Fruit fly (Drosophila melanogaster) whole organism, embryonic: ENCODE data around the gene CG13653.

ENCODE experiments used
- ATbp ChIP-seq: fragments of 200-800 bp; sonication (Bioruptor generic); optimal IDR thresholded peaks from 2 replicates; lab custom pipeline; 2017; ENCODE audit warnings: missing biosample characterization, mild to moderate bottlenecking, missing genetic modification characterization, missing genetic modification reagents
- Awh ChIP-seq: fragments of 200-800 bp; sonication (Bioruptor generic); IDR thresholded peaks from 2 replicates; pipeline ENCODE4, ENCODE4 v1.3.6; 2022; ENCODE audit warnings: missing biosample characterization, missing genetic modification characterization
- CG1024 ChIP-seq: fragments of 200-800 bp; sonication (Bioruptor generic); IDR thresholded peaks from 2 replicates; pipeline ENCODE4 v1.3.6; 2022; ENCODE audit warnings: missing biosample characterization, missing genetic modification characterization
- CG10274 ChIP-seq: fragments of 200-800 bp; sonication (Bioruptor generic); optimal IDR thresholded peaks from 3 replicates; lab custom pipeline; 2017; ENCODE audit warnings: missing biosample characterization, mild to moderate bottlenecking, missing genetic modification characterization
- CG10366 ChIP-seq: fragments of 200-800 bp; sonication (Bioruptor generic); IDR thresholded peaks from 2 replicates; pipeline ENCODE4 v1.3.6; 2022; ENCODE audit warnings: missing biosample characterization, missing genetic modification characterization
- CG12942 ChIP-seq: fragments of 200-800 bp; sonication (Bioruptor generic); optimal IDR thresholded peaks from 3 replicates; lab custom pipeline; 2016; ENCODE audit warnings: missing biosample characterization, missing genetic modification characterization
- CG14014 ChIP-seq: fragments of 200-800 bp; sonication (Bioruptor generic); IDR thresholded peaks from 2 replicates; pipeline ENCODE4 v1.3.6; 2022; ENCODE audit warnings: missing biosample characterization, missing genetic modification characterization
- CG14710 ChIP-seq: fragments of 200-800 bp; sonication (Bioruptor generic); optimal IDR thresholded peaks from 3 replicates; lab custom pipeline; 2019; ENCODE audit warnings: missing biosample characterization, mild to moderate bottlenecking, missing genetic modification characterization, moderate library complexity
- CG16863 ChIP-seq: fragments of 200-800 bp; sonication (Bioruptor generic); optimal IDR thresholded peaks from 3 replicates; lab custom pipeline; 2016; ENCODE audit warnings: missing biosample characterization, missing genetic modification characterization
- CG17568 ChIP-seq: fragments of 200-800 bp; sonication (Bioruptor generic); optimal IDR thresholded peaks from 2 replicates; lab custom pipeline; 2018; ENCODE audit warnings: missing biosample characterization, mild to moderate bottlenecking, missing genetic modification characterization, moderate library complexity
- CG17612 ChIP-seq: fragments of 200-800 bp; sonication (Bioruptor generic); IDR thresholded peaks from 2 replicates; pipeline ENCODE4 v1.3.6; 2022; ENCODE audit warnings: missing biosample characterization, missing genetic modification characterization
- CG18011 ChIP-seq: fragments of 200-800 bp; sonication (Bioruptor generic); optimal IDR thresholded peaks from 2 replicates; lab custom pipeline; 2017; ENCODE audit warnings: missing biosample characterization, missing genetic modification characterization, mild to moderate bottlenecking, moderate library complexity, missing genotype
- CG18262 ChIP-seq: fragments of 200-800 bp; optimal IDR thresholded peaks from 3 replicates; lab custom pipeline; 2019; ENCODE audit warnings: missing biosample characterization, mild to moderate bottlenecking, missing genetic modification characterization, moderate library complexity
- CG2116 ChIP-seq: fragments of 200-800 bp; sonication (Bioruptor generic); optimal IDR thresholded peaks from 3 replicates; lab custom pipeline; 2018; ENCODE audit warnings: missing biosample characterization, mild to moderate bottlenecking, missing genetic modification characterization
- CG2199 ChIP-seq: fragments of 200-800 bp; sonication (Bioruptor generic); IDR thresholded peaks from 3 replicates; pipeline ENCODE4 v1.3.6; 2022; ENCODE audit warnings: missing biosample characterization, missing genetic modification characterization
- CG2678 ChIP-seq: fragments of 200-800 bp; sonication (Bioruptor generic); optimal IDR thresholded peaks from 3 replicates; lab custom pipeline; 2019; ENCODE audit warnings: missing biosample characterization, mild to moderate bottlenecking, missing genetic modification characterization, moderate library complexity
- CG31441 ChIP-seq: fragments of 200-800 bp; sonication (Bioruptor generic); IDR thresholded peaks from 2 replicates; pipeline ENCODE4 v1.3.6; 2022; ENCODE audit warnings: missing biosample characterization, missing genetic modification characterization
- CG34376 ChIP-seq: fragments of 200-800 bp; sonication (Bioruptor generic); optimal IDR thresholded peaks from 2 replicates; lab custom pipeline; 2018; ENCODE audit warnings: missing biosample characterization, mild to moderate bottlenecking, missing genetic modification characterization
- CG4282 ChIP-seq: fragments of 200-800 bp; sonication (Bioruptor generic); optimal IDR thresholded peaks from 2 replicates; lab custom pipeline; 2016; ENCODE audit warnings: missing biosample characterization, missing genetic modification characterization
- CG4328 ChIP-seq: fragments of 200-800 bp; sonication (Bioruptor generic); optimal IDR thresholded peaks from 3 replicates; lab custom pipeline; 2017; ENCODE audit warnings: missing biosample characterization, missing genetic modification reagents, missing genetic modification characterization
- CG6683 ChIP-seq: fragments of 200-800 bp; sonication (Bioruptor generic); optimal IDR thresholded peaks from 2 replicates; lab custom pipeline; 2017; ENCODE audit warnings: missing biosample characterization, mild to moderate bottlenecking, missing genetic modification characterization, missing genetic modification reagents
- CG6791 ChIP-seq: fragments of 200-800 bp; sonication (Bioruptor generic); IDR thresholded peaks from 3 replicates; pipeline ENCODE4 v1.3.6; 2022; ENCODE audit warnings: missing biosample characterization, missing genetic modification characterization; ENCODE audit not compliant: partially characterized antibody
- CG7987 ChIP-seq: fragments of 200-800 bp; sonication (Bioruptor generic); optimal IDR thresholded peaks from 2 replicates; lab custom pipeline; 2018; ENCODE audit warnings: missing biosample characterization, mild to moderate bottlenecking, missing genetic modification characterization, moderate library complexity
- E2f1 ChIP-seq: fragments of 200-800 bp; sonication (Bioruptor generic); IDR thresholded peaks from 2 replicates; pipeline ENCODE4 v1.3.6; 2022; ENCODE audit warnings: missing biosample characterization, missing genetic modification characterization
- HLH54F ChIP-seq: fragments of 200-800 bp; sonication (Bioruptor generic); optimal IDR thresholded peaks from 3 replicates; lab custom pipeline; 2016; ENCODE audit warnings: missing biosample characterization, missing genetic modification characterization
- HmgD ChIP-seq: fragments of 200-800 bp; sonication (Bioruptor generic); optimal IDR thresholded peaks from 3 replicates; lab custom pipeline; 2016; ENCODE audit warnings: missing biosample characterization, missing genetic modification characterization
- Hr78 ChIP-seq, 2 experiments: fragments of 200-800 bp in 1 of 2; fragments of >200 bp in 1 of 2; sonication (Bioruptor generic) in 1 of 2; optimal IDR thresholded peaks; 2 replicates each; lab custom pipeline; 2017 to 2019; ENCODE audit warnings: missing biosample characterization in 2 of 2, missing genetic modification characterization in 2 of 2, mild to moderate bottlenecking in 1 of 2, moderate library complexity in 1 of 2
- Med ChIP-seq: fragments of 200-800 bp; sonication (Bioruptor generic); peaks from one replicate; lab custom pipeline; 2016; ENCODE audit warnings: missing biosample characterization, missing genetic modification characterization, mild to moderate bottlenecking, inconsistent platforms, moderate library complexity
- Meics ChIP-seq: fragments of 200-800 bp; sonication (Bioruptor generic); optimal IDR thresholded peaks from 2 replicates; lab custom pipeline; 2017; ENCODE audit warnings: missing biosample characterization, mild to moderate bottlenecking, missing genetic modification characterization
- Sox102F ChIP-seq: fragments of 200-800 bp; sonication (Bioruptor generic); optimal IDR thresholded peaks from 2 replicates; lab custom pipeline; 2018; ENCODE audit warnings: missing biosample characterization, mild to moderate bottlenecking, missing genetic modification characterization, moderate library complexity
- Ssrp ChIP-seq: fragments of 200-800 bp; sonication (Bioruptor generic); optimal IDR thresholded peaks from 2 replicates; lab custom pipeline; 2018; ENCODE audit warnings: missing biosample characterization, mild to moderate bottlenecking, missing genetic modification characterization, moderate library complexity
- bbx ChIP-seq: fragments of 200-800 bp; sonication (Bioruptor generic); IDR thresholded peaks from 2 replicates; pipeline ENCODE4 v1.3.6; 2022; ENCODE audit warnings: missing biosample characterization, missing genetic modification characterization; ENCODE audit not compliant: partially characterized antibody
- chinmo ChIP-seq: fragments of 200-800 bp; sonication (Bioruptor generic); IDR thresholded peaks from 4 replicates; pipeline ENCODE4 v1.3.6; 2022; ENCODE audit warnings: missing biosample characterization, missing genetic modification characterization; ENCODE audit not compliant: partially characterized antibody
- ci ChIP-seq: fragments of 200-800 bp; sonication (Bioruptor generic); IDR thresholded peaks from 3 replicates; pipeline ENCODE4 v1.3.6; 2022; ENCODE audit warnings: missing biosample characterization, missing genetic modification characterization
- cwo ChIP-seq: fragments of 200-800 bp; sonication (Bioruptor generic); optimal IDR thresholded peaks from 3 replicates; lab custom pipeline; 2017; ENCODE audit warnings: missing biosample characterization, missing genetic modification characterization, mild to moderate bottlenecking, moderate library complexity, missing genetic modification reagents
- dmrt99B ChIP-seq: fragments of 200-800 bp; sonication (Bioruptor generic); optimal IDR thresholded peaks from 2 replicates; lab custom pipeline; 2018; ENCODE audit warnings: missing biosample characterization, mild to moderate bottlenecking, missing genetic modification characterization, moderate library complexity
- gsb ChIP-seq: fragments of 200-800 bp; sonication (Bioruptor generic); IDR thresholded peaks from 2 replicates; pipeline ENCODE4 v1.3.6; 2022; ENCODE audit warnings: missing biosample characterization, missing genetic modification characterization
- insv ChIP-seq, 2 experiments: fragments of 200-800 bp; sonication (Bioruptor generic); optimal IDR thresholded peaks; 3 replicates each; lab custom pipeline; 2016 to 2018; ENCODE audit warnings: missing biosample characterization in 2 of 2, missing genetic modification characterization in 2 of 2
- lab ChIP-seq: fragments of 200-800 bp; sonication (Bioruptor generic); optimal IDR thresholded peaks from 3 replicates; lab custom pipeline; 2017; ENCODE audit warnings: missing biosample characterization, missing genetic modification characterization, mild to moderate bottlenecking, moderate library complexity, missing genetic modification reagents
- lmd ChIP-seq: fragments of 200-800 bp; sonication (Bioruptor generic); IDR thresholded peaks from 2 replicates; pipeline ENCODE4 v1.3.6; 2022; ENCODE audit warnings: missing biosample characterization, missing genetic modification characterization
- pan ChIP-seq, 4 experiments: fragments of >200 bp in 3 of 4; fragments of 200-800 bp in 1 of 4; sonication (Bioruptor generic) in 1 of 4; optimal IDR thresholded peaks in 3 of 4; IDR thresholded peaks in 1 of 4; 2 replicates each; pipeline versions ENCODE4 v1.3.6 to Lab custom; 2017 to 2022; ENCODE audit warnings: missing biosample characterization in 2 of 4, missing genetic modification characterization in 2 of 4, mixed read lengths in 1 of 4
- psq ChIP-seq: fragments of 200-800 bp; sonication (Bioruptor generic); optimal IDR thresholded peaks from 2 replicates; lab custom pipeline; 2017; ENCODE audit warnings: missing biosample characterization, missing genetic modification characterization
- row ChIP-seq: fragments of 200-800 bp; sonication (Bioruptor generic); IDR thresholded peaks from 3 replicates; pipeline ENCODE4 v1.3.6; 2022; ENCODE audit warnings: missing biosample characterization, missing genetic modification characterization
- sens ChIP-seq: fragments of 200-800 bp; sonication (Bioruptor generic); peaks from one replicate; lab custom pipeline; 2016; ENCODE audit warnings: missing biosample characterization, missing genetic modification characterization
- seq ChIP-seq: fragments of 200-800 bp; sonication (Bioruptor generic); IDR thresholded peaks from 2 replicates; pipeline ENCODE4 v1.3.6; 2022; ENCODE audit warnings: missing biosample characterization, missing genetic modification characterization
- stc ChIP-seq: fragments of 200-800 bp; sonication (Bioruptor generic); IDR thresholded peaks from 2 replicates; pipeline ENCODE4 v1.3.6; 2022; ENCODE audit warnings: missing biosample characterization, missing genetic modification characterization
- tio ChIP-seq: fragments of 200-800 bp; sonication (Bioruptor generic); optimal IDR thresholded peaks from 2 replicates; lab custom pipeline; 2017; ENCODE audit warnings: missing biosample characterization, missing genetic modification characterization, inconsistent platforms
- yki ChIP-seq: fragments of >200 bp; optimal IDR thresholded peaks from 3 replicates; lab custom pipeline; 2018
- zen2 ChIP-seq: fragments of 200-800 bp; sonication (Bioruptor generic); IDR thresholded peaks from 3 replicates; pipeline ENCODE4 v1.3.6; 2022; ENCODE audit warnings: missing biosample characterization, missing genetic modification characterization; ENCODE audit not compliant: partially characterized antibody

Gene CG13653

dm6 chr3R:25208042-25208766 is 12.9 kb downstream of the CG13653 start, which contains the start of gene Cad96Ca (continued):
- TF ChIP-seq CG7987 (GFP tag; lab: Kevin White, UChicago): no peak
- TF ChIP-seq yki (lab: Kevin White, UChicago): peak; percentile 66
- no peak for TF ChIP-seq E2f1 (GFP tag; lab: Robert Waterston, UW)
- no peak for TF ChIP-seq CG17612
- no peak for TF ChIP-seq CG2116 (GFP tag; lab: Kevin White, UChicago)
- TF ChIP-seq cwo: no peak
- TF ChIP-seq CG16863 (GFP tag; lab: Kevin White, UChicago): no peak
- TF ChIP-seq insv (GFP tag; optimal IDR thresholded peaks at IDR 0.05; lab: Kevin White, UChicago): no peak
- no peak for TF ChIP-seq HLH54F (GFP tag; lab: Kevin White, UChicago)
- TF ChIP-seq CG12942 (GFP tag; lab: Kevin White, UChicago): no peak
- peak; percentile 4 for TF ChIP-seq CG17568 (GFP tag; lab: Kevin White, UChicago)
- no peak for TF ChIP-seq stc (GFP tag; lab: Robert Waterston, UW)
- TF ChIP-seq bbx (GFP tag; lab: Robert Waterston, UW): 0 out of 2 replicates have a peak, but pooled peaks have one; percentile 18
- TF ChIP-seq psq (GFP tag; lab: Kevin White, UChicago): no peak
- TF ChIP-seq chinmo: 0 out of 4 replicates have a peak, but pooled peaks have one; percentile 36
- no peak for TF ChIP-seq CG34376 (GFP tag; lab: Kevin White, UChicago)
- no peak for TF ChIP-seq Sox102F (GFP tag; lab: Kevin White, UChicago)
- no peak for TF ChIP-seq CG4328
- no peak for TF ChIP-seq CG18262 (tag; lab: Kevin White, UChicago)
- peak; percentile 40; the same call in 2 of the 3 replicates for TF ChIP-seq zen2 (GFP tag; lab: Robert Waterston, UW)
- TF ChIP-seq Ssrp (tag; lab: Kevin White, UChicago): no peak
- TF ChIP-seq tio: no peak
- TF ChIP-seq CG2678 (tag; lab: Kevin White, UChicago): no peak
- TF ChIP-seq sens (GFP tag; lab: Kevin White, UChicago): peak; percentile 52
- peak; percentile 46 for TF ChIP-seq CG18011 (GFP tag; lab: Kevin White, UChicago)
- TF ChIP-seq lab (GFP tag; lab: Kevin White, UChicago): no peak
- TF ChIP-seq row (GFP tag; lab: Robert Waterston, UW): no peak
- TF ChIP-seq CG4282: no peak
- TF ChIP-seq CG10366 (GFP tag; lab: Robert Waterston, UW): no peak
- TF ChIP-seq CG31441 (GFP tag; lab: Robert Waterston, UW): no peak
- TF ChIP-seq CG6683 (GFP tag; lab: Kevin White, UChicago): no peak
- TF ChIP-seq, all 482 proteins: peak for 18

dm6 chr3R:25208767-25209075 is 13.4 kb downstream of the CG13653 start:
- 0 out of 2 replicates have a peak, but pooled peaks have one; percentile 26 for TF ChIP-seq CG1024 (GFP tag; lab: Robert Waterston, UW)
- no peak for TF ChIP-seq dmrt99B
- peak; percentile 65; the same call in 2 of the 3 replicates for TF ChIP-seq CG2199 (GFP tag; lab: Robert Waterston, UW)
- TF ChIP-seq CG14710 (tag; lab: Kevin White, UChicago): no peak
- TF ChIP-seq Med (GFP tag; lab: Kevin White, UChicago): peak; percentile 66
- TF ChIP-seq CG6791: 0 out of 3 replicates have a peak, but pooled peaks have one; percentile 8
- no peak for TF ChIP-seq gsb (GFP tag; lab: Robert Waterston, UW)
- TF ChIP-seq Hr78 (GFP tag; optimal IDR thresholded peaks at IDR 0.05; lab: Kevin White, UChicago): no peak
- TF ChIP-seq ATbp: peak; percentile 4
- 0 out of 2 replicates have a peak, but pooled peaks have one; percentile 26 for TF ChIP-seq seq
- TF ChIP-seq CG14014 (GFP tag; lab: Robert Waterston, UW): 0 out of 2 replicates have a peak, but pooled peaks have one; percentile 12
- TF ChIP-seq Awh (GFP tag; lab: Robert Waterston, UW): peak; percentile 62
- TF ChIP-seq pan (optimal IDR thresholded peaks at IDR 0.05; lab: Kevin White, UChicago): no peak
- peak in 1 of 2 experiments; percentile 30 for TF ChIP-seq pan (GFP tag; optimal IDR thresholded peaks at IDR 0.05 in 1 of 2, IDR thresholded peaks at IDR 0.05 in 1 of 2)
- TF ChIP-seq sens (GFP tag; lab: Kevin White, UChicago): peak; percentile 49
- no peak for TF ChIP-seq CG2116 (GFP tag; lab: Kevin White, UChicago)
- no peak for TF ChIP-seq lmd (GFP tag; lab: Robert Waterston, UW)
- TF ChIP-seq ci (GFP tag; lab: Robert Waterston, UW): peak; percentile 66
- TF ChIP-seq HmgD (GFP tag; lab: Kevin White, UChicago): no peak
- TF ChIP-seq Meics: no peak
- no peak for TF ChIP-seq CG10274 (GFP tag; lab: Kevin White, UChicago)
